Fruit fly (Drosophila melanogaster) S2 (cell line): ENCODE data around the gene CG31467.

Source experiments
- CG8478 ChIP-seq: fragments of >200 bp; optimal IDR thresholded peaks from 2 replicates; lab custom pipeline; 2018
- CTCF ChIP-seq, 2 experiments: fragments of >200 bp; optimal IDR thresholded peaks; 2 replicates each; lab custom pipeline; 2018

dm6 chr3R:10686307-10687094 is 20.2 kb downstream of the CG31467 start, which contains the start of gene Skel:
- no peak for TF ChIP-seq CG8478 (lab: Kevin White, UChicago)
- TF ChIP-seq CTCF (optimal IDR thresholded peaks at IDR 0.05; lab: Kevin White, UChicago): no peak
